In the genomic region with DNA sequence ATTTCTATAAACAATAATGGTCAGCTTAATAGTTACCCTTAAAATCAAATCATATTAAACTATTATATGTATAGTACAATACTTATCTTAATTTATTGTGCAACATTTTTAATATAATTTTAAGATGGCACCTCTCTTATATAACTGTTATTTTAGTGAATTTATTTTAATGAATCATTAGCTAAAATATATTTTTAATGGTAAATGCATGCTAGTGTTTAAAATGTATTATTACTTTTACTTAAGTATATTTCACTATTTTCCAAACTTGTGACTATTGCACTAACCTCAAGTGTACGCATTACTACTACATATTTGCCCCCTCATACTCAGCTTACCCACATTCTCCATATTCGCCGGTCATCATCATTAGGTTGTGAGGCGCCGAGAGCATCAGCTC, we compare ENCODE assay signal across 5 fruit fly cellular contexts.
TF ChIP-seq lines count a peak whose summit lies in the region.

No protein-coding gene starts in this region.

- TF ChIP-seq CTCF in whole organism, embryonic (GFP tag; optimal IDR thresholded peaks at IDR 0.05; lab: Kevin White, UChicago) = peak; percentile 19

TF ChIP-seq in whole organism, adult, 20 proteins besides CTCF, POLR2A, EP300 and RAD21 (continues in another document):
- peak; percentile 72 for TF ChIP-seq bab1 (GFP tag; optimal IDR thresholded peaks at IDR 0.05; lab: Kevin White, UChicago)
- TF ChIP-seq Mnt (GFP tag; optimal IDR thresholded peaks at IDR 0.05; lab: Kevin White, UChicago) = no peak
- TF ChIP-seq Crg-1 (GFP tag; optimal IDR thresholded peaks at IDR 0.05; lab: Kevin White, UChicago) = no peak
- peak; percentile 72 for TF ChIP-seq CG7101 (tag; optimal IDR thresholded peaks at IDR 0.05; lab: Kevin White, UChicago)
- no peak for TF ChIP-seq pad (GFP tag; optimal IDR thresholded peaks at IDR 0.05; lab: Kevin White, UChicago)
- peak; percentile 54 for TF ChIP-seq CG7045 (GFP tag; optimal IDR thresholded peaks at IDR 0.05; lab: Kevin White, UChicago)
- no peak for TF ChIP-seq ovo (GFP tag; optimal IDR thresholded peaks at IDR 0.05; lab: Kevin White, UChicago)
- TF ChIP-seq CG1620 (GFP tag; optimal IDR thresholded peaks at IDR 0.05; lab: Kevin White, UChicago) = no peak
- no peak for TF ChIP-seq cnc (optimal IDR thresholded peaks at IDR 0.05; lab: Kevin White, UChicago)
- TF ChIP-seq kay (GFP tag; lab: Kevin White, UChicago; ENCODE audit: borderline replicate concordance) = no peak
- no peak for TF ChIP-seq Hr96 (GFP tag; optimal IDR thresholded peaks at IDR 0.05; lab: Kevin White, UChicago)
- TF ChIP-seq CG12768 (GFP tag; optimal IDR thresholded peaks at IDR 0.05; lab: Kevin White, UChicago) = peak; percentile 15
- TF ChIP-seq CG5204 (GFP tag; optimal IDR thresholded peaks at IDR 0.05; lab: Kevin White, UChicago) = no peak
- peak; percentile 7 for TF ChIP-seq toe (GFP tag; optimal IDR thresholded peaks at IDR 0.05; lab: Kevin White, UChicago)
- TF ChIP-seq CG11617 (GFP tag; optimal IDR thresholded peaks at IDR 0.05; lab: Kevin White, UChicago) = peak; percentile 26
- no peak for TF ChIP-seq cic (GFP tag; optimal IDR thresholded peaks at IDR 0.05; lab: Kevin White, UChicago)
- peak; percentile 82 for TF ChIP-seq CG33017 (tag; optimal IDR thresholded peaks at IDR 0.05; lab: Kevin White, UChicago)
- no peak for TF ChIP-seq Clk (GFP tag; optimal IDR thresholded peaks at IDR 0.05; lab: Kevin White, UChicago)

TF ChIP-seq in whole organism, embryonic, 481 proteins besides CTCF, POLR2A, EP300 and RAD21 (continues in another document):
- TF ChIP-seq Taf1 (GFP tag; IDR thresholded peaks at IDR 0.05; lab: Robert Waterston, UW) (no peak), gt (GFP tag; IDR thresholded peaks at IDR 0.05; lab: Robert Waterston, UW) (no peak), CG2120 (GFP tag; optimal IDR thresholded peaks at IDR 0.05; lab: Kevin White, UChicago) (peak; percentile 31), CG18476 (GFP tag; optimal IDR thresholded peaks at IDR 0.05; lab: Kevin White, UChicago) (no peak), D19B (GFP tag; optimal IDR thresholded peaks at IDR 0.05; lab: Kevin White, UChicago) (peak; percentile 10), CG12104 (GFP tag; optimal IDR thresholded peaks at IDR 0.05; lab: Kevin White, UChicago) (peak; percentile 75), CG13624 (GFP tag; optimal IDR thresholded peaks at IDR 0.05; lab: Kevin White, UChicago) (no peak), sob (GFP tag; IDR thresholded peaks at IDR 0.05; lab: Robert Waterston, UW) (peak; percentile 36; the same call in 1 of the 2 replicates), usp (GFP tag; optimal IDR thresholded peaks at IDR 0.05; lab: Kevin White, UChicago) (no peak), hb (GFP tag; IDR thresholded peaks at IDR 0.05; lab: Robert Waterston, UW; ENCODE audit: partially characterized antibody) (no peak), lmd (GFP tag; IDR thresholded peaks at IDR 0.05; lab: Robert Waterston, UW) (peak; percentile 69), MESR4 (GFP tag; optimal IDR thresholded peaks at IDR 0.05; lab: Kevin White, UChicago) (no peak), E2f2 (GFP tag; IDR thresholded peaks at IDR 0.05; lab: Robert Waterston, UW) (peak; percentile 41; the same call in 1 of the 2 replicates), cas (GFP tag; IDR thresholded peaks at IDR 0.05; lab: Robert Waterston, UW) (no peak), CG4707 (GFP tag; optimal IDR thresholded peaks at IDR 0.05; lab: Kevin White, UChicago) (peak; percentile 1), Drgx (GFP tag; IDR thresholded peaks at IDR 0.05; lab: Robert Waterston, UW) (peak; percentile 43; the same call in 1 of the 2 replicates), Stat92E (GFP tag; optimal IDR thresholded peaks at IDR 0.05; lab: Kevin White, UChicago) (peak in 1 of 3 experiments; percentile 44)

TF ChIP-seq in whole organism, prepupa, 60 proteins besides CTCF, POLR2A, EP300 and RAD21 (continues in another document):
- no peak for TF ChIP-seq Hr38 (GFP tag; optimal IDR thresholded peaks at IDR 0.05; lab: Kevin White, UChicago)
- peak; percentile 82 for TF ChIP-seq Ets96B (tag; optimal IDR thresholded peaks at IDR 0.05; lab: Kevin White, UChicago)
- peak; percentile 63 for TF ChIP-seq svp (GFP tag; lab: Kevin White, UChicago)
- TF ChIP-seq CG6163 (GFP tag; IDR thresholded peaks at IDR 0.05; lab: Robert Waterston, UW) = peak; percentile 48; the same call in 1 of the 3 replicates
- TF ChIP-seq Hr4 (GFP tag; optimal IDR thresholded peaks at IDR 0.05; lab: Kevin White, UChicago) = peak; percentile 44
- TF ChIP-seq CG11762 (GFP tag; optimal IDR thresholded peaks at IDR 0.05; lab: Kevin White, UChicago; ENCODE audit: insufficient read depth) = peak; percentile 39
- no peak for TF ChIP-seq vri (GFP tag; optimal IDR thresholded peaks at IDR 0.05; lab: Kevin White, UChicago)
- no peak for TF ChIP-seq fkh (GFP tag; optimal IDR thresholded peaks at IDR 0.05; lab: Kevin White, UChicago)
- peak; percentile 65 for TF ChIP-seq net (GFP tag; optimal IDR thresholded peaks at IDR 0.05; lab: Kevin White, UChicago)
- no peak for TF ChIP-seq Met (GFP tag; optimal IDR thresholded peaks at IDR 0.05; lab: Kevin White, UChicago)
- no peak for TF ChIP-seq topi (GFP tag; optimal IDR thresholded peaks at IDR 0.05; lab: Kevin White, UChicago)
- no peak for TF ChIP-seq cyc (GFP tag; optimal IDR thresholded peaks at IDR 0.05; lab: Kevin White, UChicago)
- peak; percentile 70 for TF ChIP-seq CG6808 (GFP tag; optimal IDR thresholded peaks at IDR 0.05; lab: Kevin White, UChicago)
- TF ChIP-seq CG31627 (GFP tag; optimal IDR thresholded peaks at IDR 0.05; lab: Kevin White, UChicago) = no peak
- TF ChIP-seq CG10631 (GFP tag; optimal IDR thresholded peaks at IDR 0.05; lab: Kevin White, UChicago) = peak; percentile 62
- TF ChIP-seq Sox14 (GFP tag; optimal IDR thresholded peaks at IDR 0.05; lab: Kevin White, UChicago) = no peak
- no peak for TF ChIP-seq Sox102F (GFP tag; optimal IDR thresholded peaks at IDR 0.05; lab: Kevin White, UChicago)
- TF ChIP-seq Eip78C (GFP tag; lab: Kevin White, UChicago) = peak; percentile 89
- TF ChIP-seq CG6276 (GFP tag; optimal IDR thresholded peaks at IDR 0.05; lab: Kevin White, UChicago) = peak; percentile 31

TF ChIP-seq in whole organism, pupa, 21 proteins besides CTCF, POLR2A, EP300 and RAD21:
- TF ChIP-seq CG13204 (GFP tag; optimal IDR thresholded peaks at IDR 0.05; lab: Kevin White, UChicago) (peak; percentile 10), EcR (GFP tag; optimal IDR thresholded peaks at IDR 0.05; lab: Kevin White, UChicago) (no peak), CG4496 (GFP tag; IDR thresholded peaks at IDR 0.05; lab: Robert Waterston, UW) (peak; percentile 48; the same call in 1 of the 3 replicates), gl (tag; optimal IDR thresholded peaks at IDR 0.05; lab: Kevin White, UChicago) (no peak), CG17806 (tag; optimal IDR thresholded peaks at IDR 0.05; lab: Kevin White, UChicago) (peak; percentile 69), CG34367 (tag; optimal IDR thresholded peaks at IDR 0.05; lab: Kevin White, UChicago) (peak; percentile 68), fd96Ca (GFP tag; IDR thresholded peaks at IDR 0.05; lab: Robert Waterston, UW) (no peak), CG9948 (tag; optimal IDR thresholded peaks at IDR 0.05; lab: Kevin White, UChicago) (peak; percentile 83), CG15710 (tag; optimal IDR thresholded peaks at IDR 0.05; lab: Kevin White, UChicago) (peak; percentile 80), rn (GFP tag; IDR thresholded peaks at IDR 0.05; lab: Robert Waterston, UW) (no peak), Ets98B (GFP tag; IDR thresholded peaks at IDR 0.05; lab: Robert Waterston, UW) (no peak), CG12605 (GFP tag; IDR thresholded peaks at IDR 0.05; lab: Robert Waterston, UW) (peak; percentile 64), D1 (tag; optimal IDR thresholded peaks at IDR 0.05; lab: Kevin White, UChicago) (no peak), CG32121 (GFP tag; IDR thresholded peaks at IDR 0.05; lab: Robert Waterston, UW) (peak; percentile 49), CG8301 (tag; optimal IDR thresholded peaks at IDR 0.05; lab: Kevin White, UChicago) (peak; percentile 81), Pif1A (GFP tag; optimal IDR thresholded peaks at IDR 0.05; lab: Kevin White, UChicago) (peak; percentile 5), CG8159 (tag; optimal IDR thresholded peaks at IDR 0.05; lab: Kevin White, UChicago) (peak; percentile 87)
TF ChIP-seq in whole organism, pupa: peak in this region for 11.

TF ChIP-seq in whole organism, wandering third instar larva, 38 proteins besides CTCF, POLR2A, EP300 and RAD21:
- TF ChIP-seq rgr (GFP tag; optimal IDR thresholded peaks at IDR 0.05; lab: Kevin White, UChicago) (peak; percentile 47), psq (GFP tag; optimal IDR thresholded peaks at IDR 0.05; lab: Kevin White, UChicago) (peak; percentile 37), foxo (GFP tag; optimal IDR thresholded peaks at IDR 0.05; lab: Kevin White, UChicago) (peak in 1 of 2 experiments; percentile 46), Sp1 (GFP tag; optimal IDR thresholded peaks at IDR 0.05; lab: Kevin White, UChicago) (peak; percentile 50), Rel (GFP tag; optimal IDR thresholded peaks at IDR 0.05; lab: Kevin White, UChicago) (no peak), Rel (tag; optimal IDR thresholded peaks at IDR 0.05; lab: Kevin White, UChicago) (no peak), h (GFP tag; optimal IDR thresholded peaks at IDR 0.05; lab: Kevin White, UChicago) (peak; percentile 21), jim (GFP tag; optimal IDR thresholded peaks at IDR 0.05; lab: Kevin White, UChicago) (no peak), woc (GFP tag; optimal IDR thresholded peaks at IDR 0.05; lab: Kevin White, UChicago) (no peak), OdsH (GFP tag; optimal IDR thresholded peaks at IDR 0.05; lab: Kevin White, UChicago) (peak; percentile 45), HLH106 (tag; optimal IDR thresholded peaks at IDR 0.05; lab: Kevin White, UChicago) (peak; percentile 56)
